Worm (Caenorhabditis elegans): ENCODE results near the gene F09E5.12.

F09E5.12 gene

DNA sequence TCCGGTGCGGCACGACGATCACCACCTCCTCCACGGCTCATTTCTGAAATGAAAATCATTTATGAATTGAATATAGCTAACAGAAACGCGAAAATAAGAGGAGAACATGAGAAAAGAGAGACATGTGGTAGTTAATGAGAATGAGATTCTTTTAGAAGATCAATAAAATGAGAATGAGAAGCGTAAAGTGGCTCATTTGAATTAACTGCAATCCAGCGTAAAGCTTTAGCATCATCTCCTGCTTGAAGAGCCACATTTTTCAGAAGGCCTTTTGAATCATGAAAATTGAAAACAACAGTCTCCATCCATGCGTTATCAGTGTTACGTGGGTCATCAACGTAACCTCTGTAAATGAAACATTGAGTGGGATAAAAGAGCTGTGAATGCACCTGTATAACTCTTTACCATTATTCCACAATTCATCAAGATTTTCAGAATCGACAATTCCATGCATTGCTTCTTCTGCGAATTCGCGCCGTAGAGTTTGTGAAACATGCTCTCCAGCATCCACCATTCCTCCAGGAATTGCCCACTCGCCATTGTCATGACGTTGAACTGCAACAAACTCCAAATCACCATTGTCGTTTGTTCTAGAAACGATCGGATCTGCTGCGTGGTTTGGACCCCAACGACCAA lies 18.4 kb upstream of the F09E5.12 start, which contains the start of gene rsp-4:
Gene rsp-4, minus strand, starts transcription at position 51 of the 636 bp plus-strand sequence.
- no peak for TF ChIP-seq fos-1 (tag; optimal IDR thresholded peaks at IDR 0.05)
- TF ChIP-seq R02D3.7 (tag; optimal IDR thresholded peaks at IDR 0.05) = no peak
- TF ChIP-seq unc-55 (GFP tag; optimal IDR thresholded peaks at IDR 0.05) = no peak
- no peak for TF ChIP-seq lin-39 (tag; optimal IDR thresholded peaks at IDR 0.05)
- no peak for TF ChIP-seq egl-27 (tag; optimal IDR thresholded peaks at IDR 0.05)
- TF ChIP-seq mbf-1 (tag; optimal IDR thresholded peaks at IDR 0.05) = no peak
- no peak for TF ChIP-seq mab-5 (tag; optimal IDR thresholded peaks at IDR 0.05)
- no peak for TF ChIP-seq peb-1 (tag; optimal IDR thresholded peaks at IDR 0.05)
- TF ChIP-seq nhr-129 (tag; optimal IDR thresholded peaks at IDR 0.05) = no peak
- TF ChIP-seq ztf-11 (tag; optimal IDR thresholded peaks at IDR 0.05) = no peak
- TF ChIP-seq ceh-16 (tag; optimal IDR thresholded peaks at IDR 0.05) = no peak
- TF ChIP-seq elt-1 (tag; optimal IDR thresholded peaks at IDR 0.05) = no peak
- TF ChIP-seq elt-3 (tag; optimal IDR thresholded peaks at IDR 0.05) = no peak

DNA sequence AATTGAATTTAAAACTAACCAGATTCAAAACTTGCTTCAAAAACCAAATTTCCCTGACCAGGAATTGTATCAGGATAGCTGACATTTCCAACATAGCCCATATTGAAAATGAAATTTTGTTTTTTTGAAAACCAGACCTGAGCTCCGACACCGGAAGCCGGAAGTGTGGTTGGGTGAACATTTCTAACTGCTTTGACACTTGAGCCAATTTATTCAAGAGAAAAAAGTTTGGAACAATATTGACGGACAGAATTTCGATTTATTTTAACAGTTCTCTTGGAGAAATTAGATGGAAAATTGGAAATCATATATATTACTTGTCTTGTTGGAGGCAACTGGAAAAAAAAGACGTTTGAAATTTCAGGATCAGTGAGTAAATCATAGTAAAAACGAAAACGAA lies 16.7 kb upstream of the F09E5.12 start, which contains the start of gene ccpp-6:
Gene ccpp-6, minus strand, starts transcription at position 101 of the 400 bp plus-strand sequence.
- TF ChIP-seq ZK546.5 (tag; optimal IDR thresholded peaks at IDR 0.05) (no peak), unc-39 (tag; optimal IDR thresholded peaks at IDR 0.05) (no peak), snpc-4 (tag; optimal IDR thresholded peaks at IDR 0.05) (no peak), nhr-23 (tag; optimal IDR thresholded peaks at IDR 0.05) (no peak), nhr-11 (tag; optimal IDR thresholded peaks at IDR 0.05) (no peak), mbf-1 (tag; optimal IDR thresholded peaks at IDR 0.05) (no peak), nhr-12 (tag; optimal IDR thresholded peaks at IDR 0.05) (no peak), lin-39 (tag; optimal IDR thresholded peaks at IDR 0.05) (no peak), elt-3 (tag; optimal IDR thresholded peaks at IDR 0.05) (no peak), F13H6.1 (tag; optimal IDR thresholded peaks at IDR 0.05) (no peak), nhr-10 (tag; optimal IDR thresholded peaks at IDR 0.05) (no peak), R02D3.7 (tag; optimal IDR thresholded peaks at IDR 0.05) (no peak), unc-55 (GFP tag; optimal IDR thresholded peaks at IDR 0.05) (no peak), mdl-1 (tag; optimal IDR thresholded peaks at IDR 0.05) (no peak), elt-1 (tag; optimal IDR thresholded peaks at IDR 0.05) (no peak)

ce11 chrII:5384282-5384681 lies 13.7 kb upstream of the F09E5.12 start:
- TF ChIP-seq sem-4 (tag; optimal IDR thresholded peaks at IDR 0.05) = no peak
- TF ChIP-seq snpc-4 (tag; optimal IDR thresholded peaks at IDR 0.05) = no peak
- TF ChIP-seq mab-5 (tag; optimal IDR thresholded peaks at IDR 0.05) = no peak
- TF ChIP-seq R02D3.7 (tag; optimal IDR thresholded peaks at IDR 0.05) = no peak
- TF ChIP-seq Y55F3AM.14 (GFP tag; optimal IDR thresholded peaks at IDR 0.05) = no peak
- no peak for TF ChIP-seq nhr-237 (tag; optimal IDR thresholded peaks at IDR 0.05)
- no peak for TF ChIP-seq nhr-129 (tag; optimal IDR thresholded peaks at IDR 0.05)
- no peak for TF ChIP-seq elt-1 (tag; optimal IDR thresholded peaks at IDR 0.05)
- no peak for TF ChIP-seq skn-1 (tag; optimal IDR thresholded peaks at IDR 0.05)

DNA sequence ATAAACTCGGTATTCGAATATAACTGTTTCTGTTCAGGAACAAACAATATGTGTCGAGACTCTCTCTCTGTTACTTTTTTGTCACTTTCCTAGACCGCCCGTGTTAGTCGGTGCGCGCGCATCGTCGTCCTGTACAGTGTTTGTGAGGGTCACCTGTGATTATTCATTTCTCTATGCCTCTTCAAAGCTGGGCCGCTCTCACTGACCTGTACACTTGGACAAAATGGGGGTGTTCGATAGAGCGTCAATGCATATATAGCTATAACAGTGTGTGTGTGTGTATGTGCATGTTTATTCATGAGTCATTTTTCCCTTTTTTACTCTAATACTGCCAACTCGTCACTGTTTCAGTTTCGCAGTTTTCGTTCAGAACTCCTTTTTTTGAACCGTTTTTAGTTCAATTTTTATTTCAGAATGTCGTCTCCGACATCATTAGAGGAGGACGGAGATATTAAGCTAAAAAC lies 9.1 kb upstream of the F09E5.12 start, which contains the start of gene pkc-3:
Gene pkc-3, plus strand, starts transcription at position 414 of the 464 bp plus-strand sequence.
- TF ChIP-seq alr-1 (tag; optimal IDR thresholded peaks at IDR 0.05) (no peak), ztf-4 (tag; optimal IDR thresholded peaks at IDR 0.05) (peak; percentile 56), gmeb-1 (tag; optimal IDR thresholded peaks at IDR 0.05) (peak; percentile 60), nhr-6 (tag; optimal IDR thresholded peaks at IDR 0.05) (no peak), ama-1 (optimal IDR thresholded peaks at IDR 0.05) (peak; percentile 48), fos-1 (tag; optimal IDR thresholded peaks at IDR 0.05) (peak; percentile 98), nhr-21 (tag; optimal IDR thresholded peaks at IDR 0.05) (peak; percentile 78), F13H6.1 (tag; optimal IDR thresholded peaks at IDR 0.05) (peak; percentile 62), unc-55 (GFP tag; optimal IDR thresholded peaks at IDR 0.05) (peak; percentile 21), mbf-1 (tag; optimal IDR thresholded peaks at IDR 0.05) (no peak), crh-2 (tag; optimal IDR thresholded peaks at IDR 0.05) (peak; percentile 71), nhr-23 (tag; optimal IDR thresholded peaks at IDR 0.05) (no peak), sma-3 (GFP tag; optimal IDR thresholded peaks at IDR 0.05) (peak; percentile 85), ztf-1 (GFP tag; conservative IDR thresholded peaks at IDR 0.05) (no peak), sem-4 (tag; optimal IDR thresholded peaks at IDR 0.05) (peak; percentile 5), mab-5 (tag; optimal IDR thresholded peaks at IDR 0.05) (no peak), lin-13 (GFP tag; optimal IDR thresholded peaks at IDR 0.05) (peak; percentile 51), nhr-10 (tag; optimal IDR thresholded peaks at IDR 0.05) (no peak), blmp-1 (tag; optimal IDR thresholded peaks at IDR 0.05; ENCODE audit: insufficient read depth) (peak; percentile 50), lsy-2 (tag; optimal IDR thresholded peaks at IDR 0.05) (peak in 1 of 2 experiments; percentile 65), nhr-25 (tag; optimal IDR thresholded peaks at IDR 0.05) (peak; percentile 86), Y55F3AM.14 (GFP tag; optimal IDR thresholded peaks at IDR 0.05) (no peak), C34F6.9 (tag; optimal IDR thresholded peaks at IDR 0.05) (peak; percentile 17), sma-9 (GFP tag; optimal IDR thresholded peaks at IDR 0.05) (peak; percentile 61), sma-9 (tag; optimal IDR thresholded peaks at IDR 0.05) (no peak), nhr-237 (tag; optimal IDR thresholded peaks at IDR 0.05) (no peak), nhr-129 (tag; optimal IDR thresholded peaks at IDR 0.05) (peak; percentile 78)

Data from whole organism, L2 larva.